Worm (Caenorhabditis elegans) whole organism, mixed stage, embryonic: ENCODE results near the gene F55G1.7.

Experiments used
- M03D4.4 ChIP-seq: sonication (generic microtip); optimal IDR thresholded peaks from 2 replicates; lab custom pipeline; 2017; ENCODE audit warnings: mild to moderate bottlenecking, missing genetic modification characterization, missing compliant biosample characterization
- bed-3 ChIP-seq: fragments of 200-800 bp; sonication (Bioruptor generic); optimal IDR thresholded peaks from 3 replicates; lab custom pipeline; 2018; ENCODE audit warnings: mild to moderate bottlenecking, missing genetic modification characterization, moderate library complexity, missing compliant biosample characterization
- blmp-1 ChIP-seq: fragments of 150-350 bp; optimal IDR thresholded peaks from 2 replicates; lab custom pipeline; 2014; ENCODE audit warnings: missing biosample characterization, missing genetic modification characterization
- ceh-43 ChIP-seq: fragments of 200-800 bp; sonication (Bioruptor generic); optimal IDR thresholded peaks from 2 replicates; lab custom pipeline; 2018; ENCODE audit warnings: mild to moderate bottlenecking, missing genetic modification characterization, moderate library complexity, missing compliant biosample characterization
- ceh-83 ChIP-seq: fragments of 200-800 bp; sonication (Bioruptor generic); optimal IDR thresholded peaks from 2 replicates; lab custom pipeline; 2018; ENCODE audit warnings: mild to moderate bottlenecking, missing genetic modification characterization, missing compliant biosample characterization
- ces-1 ChIP-seq: fragments of 150-350 bp; optimal IDR thresholded peaks from 2 replicates; lab custom pipeline; 2014; ENCODE audit warnings: missing biosample characterization, missing genetic modification reagents, missing genetic modification characterization
- cnd-1 ChIP-seq: fragments of 200-800 bp; sonication (Bioruptor generic); optimal IDR thresholded peaks from 2 replicates; lab custom pipeline; 2018; ENCODE audit warnings: mild to moderate bottlenecking, missing genetic modification characterization, missing compliant biosample characterization
- drap-1 ChIP-seq: fragments of 200-800 bp; sonication (Bioruptor generic); optimal IDR thresholded peaks from 3 replicates; lab custom pipeline; 2018; ENCODE audit warnings: mild to moderate bottlenecking, missing genetic modification characterization, missing compliant biosample characterization
- elt-1 ChIP-seq: sonication (generic microtip); optimal IDR thresholded peaks from 2 replicates; lab custom pipeline; 2017; ENCODE audit warnings: missing genetic modification characterization, mild to moderate bottlenecking, missing compliant biosample characterization, antibody characterized with exemption, moderate library complexity, borderline replicate concordance; ENCODE audit not compliant: insufficient read depth
- elt-3 ChIP-seq: fragments of 150-350 bp; optimal IDR thresholded peaks from 2 replicates; lab custom pipeline; 2014; ENCODE audit warnings: missing biosample characterization, missing genetic modification characterization
- flh-1 ChIP-seq: fragments of 200-800 bp; sonication (Bioruptor generic); optimal IDR thresholded peaks from 2 replicates; lab custom pipeline; 2018; ENCODE audit warnings: mild to moderate bottlenecking, missing genetic modification characterization, moderate library complexity, missing compliant biosample characterization
- ham-2 ChIP-seq: fragments of 200-800 bp; sonication (Bioruptor generic); optimal IDR thresholded peaks from 2 replicates; lab custom pipeline; 2018; ENCODE audit warnings: mild to moderate bottlenecking, missing genetic modification characterization, missing compliant biosample characterization
- hlh-1 ChIP-seq: fragments of 150-350 bp; optimal IDR thresholded peaks from 2 replicates; lab custom pipeline; 2014; ENCODE audit warnings: missing biosample characterization, missing genetic modification reagents, missing genetic modification characterization
- lin-32 ChIP-seq: fragments of 200-800 bp; sonication (Bioruptor generic); optimal IDR thresholded peaks from 2 replicates; lab custom pipeline; 2018; ENCODE audit warnings: mild to moderate bottlenecking, missing genetic modification characterization, missing compliant biosample characterization
- lsy-2 ChIP-seq: fragments of 150-350 bp; optimal IDR thresholded peaks from 2 replicates; lab custom pipeline; 2014; ENCODE audit warnings: missing biosample characterization, missing genetic modification characterization
- mab-5 ChIP-seq: fragments of 150-350 bp; optimal IDR thresholded peaks from 2 replicates; lab custom pipeline; 2014; ENCODE audit warnings: missing biosample characterization, missing genetic modification characterization
- mep-1 ChIP-seq: fragments of 150-350 bp; optimal IDR thresholded peaks from 2 replicates; lab custom pipeline; 2017; ENCODE audit warnings: missing biosample characterization, missing genetic modification reagents, missing genetic modification characterization, inconsistent platforms
- mls-2 ChIP-seq: sonication (generic microtip); optimal IDR thresholded peaks from 2 replicates; lab custom pipeline; 2016; ENCODE audit warnings: mild to moderate bottlenecking, missing genetic modification characterization, moderate library complexity, missing compliant biosample characterization
- nhr-237 ChIP-seq: fragments of 150-350 bp; optimal IDR thresholded peaks from 2 replicates; lab custom pipeline; 2014; ENCODE audit warnings: missing biosample characterization, missing genetic modification characterization
- nhr-28 ChIP-seq: fragments of 150-350 bp; optimal IDR thresholded peaks from 2 replicates; lab custom pipeline; 2014; ENCODE audit warnings: missing biosample characterization, missing genetic modification characterization
- nhr-76 ChIP-seq: sonication (generic microtip); optimal IDR thresholded peaks from 2 replicates; lab custom pipeline; 2017; ENCODE audit warnings: missing biosample characterization, missing genetic modification characterization
- pha-4 ChIP-seq: fragments of 150-350 bp; optimal IDR thresholded peaks from 2 replicates; lab custom pipeline; 2018; ENCODE audit warnings: missing biosample characterization, missing genetic modification reagents, missing genetic modification characterization
- sem-2 ChIP-seq: fragments of 200-800 bp; sonication (Bioruptor generic); optimal IDR thresholded peaks from 2 replicates; lab custom pipeline; 2018; ENCODE audit warnings: mild to moderate bottlenecking, missing genetic modification characterization, missing compliant biosample characterization
- sptf-1 ChIP-seq: sonication (generic microtip); optimal IDR thresholded peaks from 2 replicates; lab custom pipeline; 2017; ENCODE audit warnings: mild to moderate bottlenecking, missing genetic modification characterization, moderate library complexity, missing compliant biosample characterization
- tbx-8 ChIP-seq: fragments of 200-800 bp; sonication (Bioruptor generic); optimal IDR thresholded peaks from 2 replicates; lab custom pipeline; 2018; ENCODE audit warnings: mild to moderate bottlenecking, missing genetic modification characterization, moderate library complexity, missing compliant biosample characterization
- unc-120 ChIP-seq: sonication (generic microtip); optimal IDR thresholded peaks from 2 replicates; lab custom pipeline; 2017; ENCODE audit warnings: missing genetic modification characterization, missing compliant biosample characterization; ENCODE audit not compliant: poor library complexity, severe bottlenecking
- unc-39 ChIP-seq: fragments of 150-350 bp; optimal IDR thresholded peaks from 2 replicates; lab custom pipeline; 2014; ENCODE audit warnings: missing biosample characterization, missing genetic modification characterization
- unc-62 ChIP-seq: fragments of 150-350 bp; optimal IDR thresholded peaks from 2 replicates; lab custom pipeline; 2014; ENCODE audit warnings: missing biosample characterization, missing genetic modification reagents, missing genetic modification characterization
- zip-8 ChIP-seq: fragments of 150-350 bp; optimal IDR thresholded peaks from 2 replicates; lab custom pipeline; 2014; ENCODE audit warnings: missing biosample characterization, missing genetic modification characterization
- ztf-11 ChIP-seq: fragments of 150-350 bp; optimal IDR thresholded peaks from 2 replicates; lab custom pipeline; 2014; ENCODE audit warnings: missing biosample characterization, missing genetic modification characterization

F55G1.7 gene

DNA sequence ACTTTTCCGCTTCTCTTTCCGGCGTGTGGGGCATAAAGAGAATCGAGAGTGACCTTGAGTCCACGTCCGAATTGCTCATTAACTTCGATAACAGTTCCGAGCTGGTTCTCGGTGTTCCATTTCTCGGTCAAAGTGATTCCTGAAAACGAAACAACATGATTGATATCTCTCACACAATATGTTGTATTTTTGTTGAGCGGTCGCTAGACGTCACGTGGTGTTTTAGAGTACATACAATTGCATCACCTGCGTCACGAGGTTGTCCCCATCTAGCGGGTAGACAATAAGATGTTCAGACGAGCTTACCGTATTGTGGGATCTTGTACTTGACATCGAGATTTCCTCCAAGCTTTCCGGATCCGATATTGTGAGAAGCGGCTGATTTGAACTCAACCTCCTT lies 37.7 kb upstream of the F55G1.7 start:
- no peak for TF ChIP-seq ceh-43 (GFP tag; lab: Kevin White, UChicago)
- TF ChIP-seq, all 35 proteins: peak for 0

DNA sequence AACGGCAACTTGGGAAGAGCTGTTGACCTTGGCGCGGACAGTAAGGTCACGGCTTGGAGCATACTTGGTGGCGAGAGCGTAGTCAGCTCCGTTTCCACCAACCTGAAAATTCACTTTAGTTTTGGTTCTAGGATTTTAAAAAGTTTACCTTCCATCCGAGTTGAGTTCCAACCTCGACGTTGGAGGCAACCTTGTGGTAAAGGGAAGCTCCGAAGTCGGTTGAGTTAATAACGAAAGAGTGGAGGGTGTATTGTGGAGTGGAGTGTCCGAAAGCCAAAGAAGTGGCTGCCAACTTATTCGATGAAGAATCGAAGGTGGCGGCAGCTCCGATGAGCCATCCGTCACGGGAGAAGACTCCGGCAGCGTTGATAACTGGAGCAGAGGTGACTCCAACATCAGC lies 37.1 kb upstream of the F55G1.7 start:
- TF ChIP-seq flh-1 (GFP tag; lab: Kevin White, UChicago) (no peak), cnd-1 (tag; lab: Kevin White, UChicago) (no peak), mab-5 (no peak), hlh-1 (tag; lab: Kevin White, UChicago) (no peak), ztf-11 (tag; lab: Kevin White, UChicago) (no peak), ceh-83 (no peak), tbx-8 (no peak), drap-1 (no peak), pha-4 (tag; lab: Kevin White, UChicago) (no peak), unc-39 (tag; lab: Kevin White, UChicago) (no peak), unc-120 (no peak), sem-2 (no peak), elt-3 (tag; lab: Kevin White, UChicago) (no peak), zip-8 (no peak), lin-32 (GFP tag; lab: Kevin White, UChicago) (no peak)

DNA sequence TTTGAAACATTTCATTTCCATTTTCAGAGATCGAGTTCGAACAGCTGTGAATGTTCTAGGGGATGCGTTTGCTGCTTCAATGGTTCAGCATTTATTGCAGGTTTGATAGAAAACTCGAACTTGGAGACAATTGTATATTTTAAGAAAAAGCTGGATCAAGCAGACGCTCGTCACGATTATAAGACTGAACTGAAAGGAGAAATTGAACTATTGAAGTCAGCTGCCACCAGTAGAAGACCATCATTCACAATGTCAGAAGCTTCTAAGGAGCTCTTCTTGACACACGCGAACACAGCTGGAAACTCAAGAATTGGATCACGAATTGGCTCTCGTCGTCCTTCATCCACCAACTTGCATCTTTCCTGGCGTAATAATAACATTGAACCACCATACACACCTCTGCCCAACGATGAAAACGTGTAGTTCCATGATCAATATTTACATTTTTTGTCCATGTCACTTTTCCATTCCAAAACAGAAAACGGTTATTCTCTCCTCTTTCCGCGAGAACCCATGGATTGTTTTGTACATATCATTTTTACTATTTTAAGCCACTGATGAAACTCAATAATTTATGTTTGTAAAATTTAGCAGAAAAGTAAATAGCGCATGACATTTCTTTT lies 36.3 kb upstream of the F55G1.7 start:
- TF ChIP-seq elt-3 (tag; lab: Kevin White, UChicago): no peak
- TF ChIP-seq sptf-1 (tag; lab: Kevin White, UChicago): no peak
- TF ChIP-seq M03D4.4 (tag; lab: Kevin White, UChicago): no peak
- TF ChIP-seq unc-39 (tag; lab: Kevin White, UChicago): no peak
- TF ChIP-seq elt-1 (tag; lab: Kevin White, UChicago): no peak
- no peak for TF ChIP-seq mls-2 (tag; lab: Kevin White, UChicago)
- no peak for TF ChIP-seq cnd-1 (tag; lab: Kevin White, UChicago)
- no peak for TF ChIP-seq unc-120
- TF ChIP-seq ham-2 (GFP tag; lab: Kevin White, UChicago): no peak
- no peak for TF ChIP-seq ces-1 (GFP tag; lab: Kevin White, UChicago)
- TF ChIP-seq ceh-83: no peak
- no peak for TF ChIP-seq flh-1 (GFP tag; lab: Kevin White, UChicago)
- no peak for TF ChIP-seq zip-8
- no peak for TF ChIP-seq nhr-237 (tag; lab: Kevin White, UChicago)
- TF ChIP-seq blmp-1: no peak
- TF ChIP-seq nhr-76 (tag; lab: Kevin White, UChicago): no peak
- TF ChIP-seq, all 35 proteins: peak for 0

DNA sequence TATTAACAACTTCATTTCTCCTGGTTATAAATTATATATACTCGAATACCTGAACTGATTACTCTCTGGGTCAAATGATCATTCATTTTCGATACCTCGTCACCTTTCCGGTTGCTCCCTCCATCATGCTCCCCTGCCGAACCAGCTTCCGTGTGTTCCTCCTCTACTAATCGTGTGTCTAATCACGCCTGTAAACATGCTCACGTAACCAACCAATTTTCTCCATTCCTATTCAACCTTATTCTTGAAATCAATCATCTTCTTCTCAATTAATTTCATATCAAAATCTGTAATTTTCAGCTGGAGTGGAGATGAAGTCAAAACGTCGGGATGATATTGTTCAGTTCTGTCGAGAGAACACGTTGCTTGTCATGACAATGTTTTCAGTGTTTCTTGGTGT lies 33.7 kb upstream of the F55G1.7 start, which contains the start of gene glt-6:
glt-6 (plus strand) TSS at position 301 of the 400 bp plus-strand sequence.
- TF ChIP-seq ham-2 (GFP tag; lab: Kevin White, UChicago) (no peak), unc-120 (no peak)

DNA sequence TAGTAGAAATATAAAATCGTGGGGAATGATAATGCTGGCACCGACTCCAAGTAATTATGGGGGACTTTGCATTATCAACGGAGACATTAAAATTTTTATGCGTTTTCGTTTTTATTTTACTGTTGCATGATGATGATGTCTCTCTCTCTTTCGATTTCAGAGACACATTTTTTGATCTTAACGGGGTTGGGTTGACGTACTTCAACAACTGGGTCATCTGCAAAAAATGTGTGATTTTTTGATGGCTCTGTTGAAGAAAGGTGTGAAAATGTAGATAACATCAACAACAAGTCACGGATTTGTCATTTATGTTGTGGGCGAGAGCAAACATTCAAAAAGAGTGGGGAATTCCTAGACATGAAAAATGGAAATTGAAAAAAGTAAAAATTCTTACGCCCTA lies 31.7 kb upstream of the F55G1.7 start, which contains the start of gene F55G1.15:
F55G1.15 (minus strand) TSS at position 101 of the 400 bp plus-strand sequence.
- TF ChIP-seq unc-62 (GFP tag; lab: Kevin White, UChicago) (no peak), elt-1 (tag; lab: Kevin White, UChicago) (no peak), cnd-1 (tag; lab: Kevin White, UChicago) (no peak), sem-2 (no peak), flh-1 (GFP tag; lab: Kevin White, UChicago) (no peak), bed-3 (GFP tag; lab: Kevin White, UChicago) (no peak), lin-32 (GFP tag; lab: Kevin White, UChicago) (no peak), nhr-237 (tag; lab: Kevin White, UChicago) (no peak), mab-5 (no peak), pha-4 (tag; lab: Kevin White, UChicago) (no peak), lsy-2 (tag; lab: Kevin White, UChicago) (no peak), ham-2 (GFP tag; lab: Kevin White, UChicago) (no peak), mep-1 (tag; lab: Kevin White, UChicago) (no peak), nhr-28 (tag; lab: Kevin White, UChicago) (no peak), M03D4.4 (tag; lab: Kevin White, UChicago) (no peak), ces-1 (GFP tag; lab: Kevin White, UChicago) (no peak)
- TF ChIP-seq, all 35 proteins: peak for 0
